Worm (Caenorhabditis elegans): ENCODE data around the gene ced-7.

DNA sequence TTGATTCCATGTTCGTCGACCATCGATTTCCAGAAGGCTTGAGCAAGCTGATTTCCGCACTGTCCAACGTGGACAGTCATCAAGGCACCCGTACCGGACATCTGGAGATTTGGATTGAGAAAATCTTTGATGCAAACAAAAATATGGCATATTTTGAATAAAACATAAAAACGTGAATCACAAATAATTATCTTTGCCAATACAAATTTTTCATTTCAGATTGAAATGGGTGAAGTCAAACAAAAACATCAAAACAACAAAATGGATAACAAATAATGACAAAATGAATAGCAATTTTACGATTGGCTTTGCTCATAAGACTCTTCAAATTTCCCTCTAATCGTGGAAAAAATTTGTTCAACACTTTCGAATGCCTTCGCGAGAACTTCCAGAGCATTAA is 49.2 kb upstream of the ced-7 start, which contains the start of gene tbg-1:
- TF ChIP-seq mdl-1 (tag; optimal IDR thresholded peaks at IDR 0.05) (no peak), R02D3.7 (tag; optimal IDR thresholded peaks at IDR 0.05) (no peak), snpc-4 (tag; optimal IDR thresholded peaks at IDR 0.05) (no peak), ztf-11 (tag; optimal IDR thresholded peaks at IDR 0.05) (no peak), nhr-77 (tag; optimal IDR thresholded peaks at IDR 0.05) (no peak)

All from whole organism, L2 larva.